Worm (Caenorhabditis elegans): ENCODE measurements around the gene R08A2.5.

R08A2.5 gene

ce11 chrV:14734187-14734765, 21.9 kb downstream of the R08A2.5 start, which contains the start of gene unc-61:
Gene unc-61, minus strand, starts transcription at chrV:14734237.
- TF ChIP-seq lsy-2 (tag; optimal IDR thresholded peaks at IDR 0.05) (peak in 1 of 2 experiments; percentile 63), nhr-20 (tag; optimal IDR thresholded peaks at IDR 0.05) (peak; percentile 21), elt-3 (tag; optimal IDR thresholded peaks at IDR 0.05) (peak in 1 of 6 experiments; percentile 9), fkh-4 (tag; optimal IDR thresholded peaks at IDR 0.05; ENCODE audit: borderline replicate concordance) (no peak), efl-1 (optimal IDR thresholded peaks at IDR 0.05) (peak; percentile 91 to 96), efl-1 (GFP tag; optimal IDR thresholded peaks at IDR 0.05 in 1 of 2) (peak; percentile 89 to 99), egl-27 (tag; optimal IDR thresholded peaks at IDR 0.05) (no peak), nhr-12 (tag; optimal IDR thresholded peaks at IDR 0.05) (no peak), lin-14 (GFP tag; optimal IDR thresholded peaks at IDR 0.05) (peak; percentile 46), isw-1 (GFP tag; IDR thresholded peaks at IDR 0.05) (0 out of 2 replicates have a peak, but pooled peaks have one; percentile 7), ceh-82 (tag; optimal IDR thresholded peaks at IDR 0.05) (peak in 1 of 3 experiments; percentile 49), snu-23 (GFP tag; optimal IDR thresholded peaks at IDR 0.05) (peak; percentile 38), mep-1 (tag; optimal IDR thresholded peaks at IDR 0.05) (peak; percentile 15), nhr-47 (tag; optimal IDR thresholded peaks at IDR 0.05) (no peak), xbp-1 (tag; optimal IDR thresholded peaks at IDR 0.05) (peak; percentile 31), lin-15B (tag; optimal IDR thresholded peaks at IDR 0.05) (peak; percentile 45), vab-15 (tag; optimal IDR thresholded peaks at IDR 0.05) (no peak), snpc-4 (tag; optimal IDR thresholded peaks at IDR 0.05) (no peak), skn-1 (tag; optimal IDR thresholded peaks at IDR 0.05) (peak; percentile 61), ztf-4 (tag; optimal IDR thresholded peaks at IDR 0.05) (no peak), swsn-7 (tag; optimal IDR thresholded peaks at IDR 0.05) (peak; percentile 12), mef-2 (tag; optimal IDR thresholded peaks at IDR 0.05) (no peak), jun-1 (tag; optimal IDR thresholded peaks at IDR 0.05) (no peak), rnt-1 (tag; optimal IDR thresholded peaks at IDR 0.05) (peak; percentile 28), unc-130 (tag; optimal IDR thresholded peaks at IDR 0.05) (peak; percentile 25), blmp-1 (tag; optimal IDR thresholded peaks at IDR 0.05) (peak; percentile 5), lin-35 (GFP tag; optimal IDR thresholded peaks at IDR 0.05) (peak; percentile 84 to 93), F16B12.6 (tag; optimal IDR thresholded peaks at IDR 0.05) (peak; percentile 35), tbx-2 (tag; optimal IDR thresholded peaks at IDR 0.05) (no peak), dpl-1 (GFP tag; optimal IDR thresholded peaks at IDR 0.05) (peak; percentile 83 to 91 (median 87)), C16A3.4 (tag; optimal IDR thresholded peaks at IDR 0.05) (peak; percentile 26), nhr-19 (GFP tag; conservative IDR thresholded peaks at IDR 0.05) (peak; percentile 24; the same call in 1 of the 2 replicates), C34B4.2 (tag; optimal IDR thresholded peaks at IDR 0.05) (no peak)

ce11 chrV:14736851-14737250, 24.4 kb downstream of the R08A2.5 start, which contains the start of gene Y50E8A.5:
Gene Y50E8A.5, minus strand, starts transcription at chrV:14736951.
- TF ChIP-seq hlh-17 (GFP tag; optimal IDR thresholded peaks at IDR 0.05; ENCODE audit: borderline replicate concordance) (no peak), F16B12.6 (tag; optimal IDR thresholded peaks at IDR 0.05) (no peak), rnt-1 (tag; optimal IDR thresholded peaks at IDR 0.05) (no peak), zip-4 (GFP tag; optimal IDR thresholded peaks at IDR 0.05) (no peak), swsn-7 (tag; optimal IDR thresholded peaks at IDR 0.05) (no peak), ces-1 (GFP tag; optimal IDR thresholded peaks at IDR 0.05) (no peak), mef-2 (tag; optimal IDR thresholded peaks at IDR 0.05) (no peak)

ce11 chrV:14741233-14741632, 28.8 kb downstream of the R08A2.5 start, which contains the start of gene Y50E8A.6:
Gene Y50E8A.6, minus strand, starts transcription at chrV:14741333.
- TF ChIP-seq grh-1 (GFP tag; IDR thresholded peaks at IDR 0.05) (no peak), dsc-1 (tag; optimal IDR thresholded peaks at IDR 0.05) (no peak), lin-35 (GFP tag; optimal IDR thresholded peaks at IDR 0.05) (no peak), hlh-17 (GFP tag; optimal IDR thresholded peaks at IDR 0.05; ENCODE audit: borderline replicate concordance) (no peak), mab-9 (GFP tag; IDR thresholded peaks at IDR 0.05) (no peak), nhr-71 (tag; optimal IDR thresholded peaks at IDR 0.05) (no peak), ceh-63 (GFP tag; optimal IDR thresholded peaks at IDR 0.05) (no peak), jun-1 (tag; optimal IDR thresholded peaks at IDR 0.05) (no peak), zag-1 (tag; optimal IDR thresholded peaks at IDR 0.05) (no peak), nhr-84 (tag; optimal IDR thresholded peaks at IDR 0.05) (no peak), snu-23 (GFP tag; optimal IDR thresholded peaks at IDR 0.05) (no peak)
